Fruit fly (Drosophila melanogaster): ENCODE measurements around the gene Klp3A.

Klp3A gene

DNA sequence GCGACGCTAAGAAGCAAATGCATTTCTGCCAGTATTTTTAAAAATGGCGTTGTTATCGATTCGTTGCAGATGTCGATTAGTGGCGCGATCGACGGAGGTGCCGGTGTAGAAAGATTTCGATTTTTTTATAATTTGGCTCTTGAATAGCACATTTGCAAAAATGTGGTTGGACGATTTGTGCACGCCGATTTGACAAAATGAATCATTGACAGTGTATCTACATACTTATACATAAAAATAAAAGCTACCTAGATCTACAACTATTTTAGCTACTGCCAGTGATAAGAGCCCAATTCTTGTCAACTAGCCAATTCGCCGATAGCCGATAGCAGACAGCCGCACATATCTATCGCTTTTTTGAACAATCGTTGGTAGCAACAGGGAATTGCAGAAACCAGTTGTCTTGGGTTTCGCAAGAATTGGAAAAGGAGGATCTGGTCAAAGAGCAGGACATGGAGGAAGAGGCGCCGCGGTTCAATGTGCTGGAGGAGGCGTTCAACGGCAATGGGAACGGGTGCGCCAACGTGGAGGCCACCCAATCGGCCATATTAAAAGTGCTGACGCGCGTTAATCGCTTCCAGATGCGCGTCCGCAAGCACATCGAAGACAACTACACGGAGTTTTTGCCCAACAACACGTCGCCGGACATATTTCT is at the start of gene Klp3A, which contains the start of gene Zw10 (continued):
- TF ChIP-seq CG9215 (GFP tag; IDR thresholded peaks at IDR 0.05) (no peak), Doc2 (GFP tag; IDR thresholded peaks at IDR 0.05) (no peak), Xbp1 (GFP tag; optimal IDR thresholded peaks at IDR 0.05) (no peak), Abd-B (GFP tag; optimal IDR thresholded peaks at IDR 0.05) (no peak), Rfx (GFP tag; IDR thresholded peaks at IDR 0.05) (peak; percentile 28; the same call in 1 of the 2 replicates), sug (tag; optimal IDR thresholded peaks at IDR 0.05) (peak; percentile 45), CG31224 (GFP tag; IDR thresholded peaks at IDR 0.05) (no peak), Atf6 (GFP tag; IDR thresholded peaks at IDR 0.05) (no peak), B-H1 (GFP tag; IDR thresholded peaks at IDR 0.05) (no peak), MESR4 (GFP tag; optimal IDR thresholded peaks at IDR 0.05) (peak; percentile 26), gt (GFP tag; IDR thresholded peaks at IDR 0.05) (no peak), stwl (tag; optimal IDR thresholded peaks at IDR 0.05) (peak; percentile 34), CG9609 (GFP tag; optimal IDR thresholded peaks at IDR 0.05) (no peak), pzg (GFP tag; optimal IDR thresholded peaks at IDR 0.05) (peak; percentile 35), Sry-β (GFP tag; optimal IDR thresholded peaks at IDR 0.05) (peak; percentile 86), CG32767 (GFP tag; IDR thresholded peaks at IDR 0.05) (no peak), zfh2 (GFP tag; optimal IDR thresholded peaks at IDR 0.05) (peak; percentile 30), ssp (GFP tag; IDR thresholded peaks at IDR 0.05) (no peak), mld (GFP tag; IDR thresholded peaks at IDR 0.05; ENCODE audit: partially characterized antibody) (peak; percentile 41; the same call in 1 of the 3 replicates), Hmx (GFP tag; optimal IDR thresholded peaks at IDR 0.05) (no peak), hbn (GFP tag; IDR thresholded peaks at IDR 0.05; ENCODE audit: partially characterized antibody) (no peak), gfzf (GFP tag; optimal IDR thresholded peaks at IDR 0.05) (peak; percentile 20), inv (GFP tag; IDR thresholded peaks at IDR 0.05; ENCODE audit: partially characterized antibody) (peak; percentile 62), emc (GFP tag; optimal IDR thresholded peaks at IDR 0.05) (no peak), sr (GFP tag; IDR thresholded peaks at IDR 0.05) (no peak), CG1603 (tag; optimal IDR thresholded peaks at IDR 0.05) (no peak), maf-S (GFP tag; optimal IDR thresholded peaks at IDR 0.05) (no peak), CG6254 (GFP tag; optimal IDR thresholded peaks at IDR 0.05) (no peak), Antp (GFP tag; optimal IDR thresholded peaks at IDR 0.05) (peak; percentile 1), stc (GFP tag; IDR thresholded peaks at IDR 0.05) (no peak), nerfin-2 (GFP tag; IDR thresholded peaks at IDR 0.05; ENCODE audit: partially characterized antibody) (peak; percentile 72), H2.0 (GFP tag; IDR thresholded peaks at IDR 0.05) (no peak), sna (GFP tag; IDR thresholded peaks at IDR 0.05; ENCODE audit: partially characterized antibody) (peak; percentile 63; the same call in 1 of the 2 replicates), CG30403 (GFP tag; optimal IDR thresholded peaks at IDR 0.05) (peak; percentile 30), CG13775 (GFP tag; optimal IDR thresholded peaks at IDR 0.05) (peak; percentile 28), CG12391 (tag; optimal IDR thresholded peaks at IDR 0.05) (no peak), chif (GFP tag; optimal IDR thresholded peaks at IDR 0.05) (peak in 1 of 2 experiments; percentile 1), Ptx1 (GFP tag; IDR thresholded peaks at IDR 0.05) (no peak), CG2129 (GFP tag; IDR thresholded peaks at IDR 0.05; ENCODE audit: partially characterized antibody) (no peak), CG7839 (tag; optimal IDR thresholded peaks at IDR 0.05) (no peak), mam (GFP tag; optimal IDR thresholded peaks at IDR 0.05) (peak; percentile 26), Myb (GFP tag; optimal IDR thresholded peaks at IDR 0.05) (peak; percentile 78), row (GFP tag; IDR thresholded peaks at IDR 0.05) (peak; percentile 79), unc-4 (GFP tag; IDR thresholded peaks at IDR 0.05; ENCODE audit: partially characterized antibody) (peak; percentile 61), p53 (GFP tag; optimal IDR thresholded peaks at IDR 0.05) (no peak), wor (GFP tag; IDR thresholded peaks at IDR 0.05) (no peak), btn (GFP tag; optimal IDR thresholded peaks at IDR 0.05) (no peak), gcm (GFP tag; optimal IDR thresholded peaks at IDR 0.05) (no peak), chm (GFP tag; IDR thresholded peaks at IDR 0.05) (no peak), CG10654 (GFP tag; optimal IDR thresholded peaks at IDR 0.05) (no peak)

Measured in whole organism, embryonic.